Worm (Caenorhabditis elegans) whole organism, late embryonic: ENCODE measurements around the gene prx-12.

Experiments used
- C08G9.2 ChIP-seq: sonication (generic microtip); optimal IDR thresholded peaks from 2 replicates; lab custom pipeline; 2016; ENCODE audit warnings: mild to moderate bottlenecking, missing genetic modification characterization, moderate library complexity, missing compliant biosample characterization
- C38D4.7 ChIP-seq: fragments of 200-800 bp; sonication (Bioruptor generic); optimal IDR thresholded peaks from 2 replicates; lab custom pipeline; 2018; ENCODE audit warnings: mild to moderate bottlenecking, missing genetic modification characterization, moderate library complexity, missing compliant biosample characterization
- K09A11.1 ChIP-seq: sonication (generic microtip); optimal IDR thresholded peaks from 2 replicates; lab custom pipeline; 2017; ENCODE audit warnings: antibody characterized with exemption, mild to moderate bottlenecking, missing genetic modification characterization, missing compliant biosample characterization; ENCODE audit not compliant: insufficient read depth
- ama-1 ChIP-seq: fragments of 150-350 bp; optimal IDR thresholded peaks from 2 replicates; lab custom pipeline; 2014
- ceh-14 ChIP-seq: sonication (generic microtip); optimal IDR thresholded peaks from 2 replicates; lab custom pipeline; 2016; ENCODE audit warnings: missing genotype, missing genetic modification characterization, missing compliant biosample characterization
- ceh-18 ChIP-seq: sonication (generic microtip); optimal IDR thresholded peaks from 2 replicates; lab custom pipeline; 2016; ENCODE audit warnings: missing genetic modification characterization, missing compliant biosample characterization
- ceh-19 ChIP-seq: fragments of 200-800 bp; sonication (Bioruptor generic); optimal IDR thresholded peaks from 2 replicates; lab custom pipeline; 2018; ENCODE audit warnings: mild to moderate bottlenecking, missing genetic modification characterization, missing compliant biosample characterization
- ceh-22 ChIP-seq: sonication (generic microtip); optimal IDR thresholded peaks from 2 replicates; lab custom pipeline; 2017; ENCODE audit warnings: missing biosample characterization, missing genetic modification characterization
- ceh-24 ChIP-seq: sonication (generic microtip); optimal IDR thresholded peaks from 2 replicates; lab custom pipeline; 2016; ENCODE audit warnings: mild to moderate bottlenecking, missing genetic modification characterization, missing compliant biosample characterization
- ceh-30 ChIP-seq: fragments of 150-350 bp; optimal IDR thresholded peaks from 2 replicates; lab custom pipeline; 2014; ENCODE audit warnings: missing biosample characterization, missing genetic modification characterization
- ceh-31 ChIP-seq: sonication (generic microtip); optimal IDR thresholded peaks from 2 replicates; lab custom pipeline; 2016; ENCODE audit warnings: missing genetic modification characterization, missing compliant biosample characterization
- ceh-48 ChIP-seq: sonication (generic microtip); optimal IDR thresholded peaks from 2 replicates; lab custom pipeline; 2016; ENCODE audit warnings: missing genetic modification characterization, inconsistent platforms, missing compliant biosample characterization
- che-1 ChIP-seq: sonication (generic microtip); optimal IDR thresholded peaks from 2 replicates; lab custom pipeline; 2016; ENCODE audit warnings: mild to moderate bottlenecking, missing genetic modification characterization, missing compliant biosample characterization
- dve-1 ChIP-seq: sonication (generic microtip); optimal IDR thresholded peaks from 2 replicates; lab custom pipeline; 2017; ENCODE audit warnings: antibody characterized with exemption, mild to moderate bottlenecking, missing genetic modification characterization, missing compliant biosample characterization
- elt-4 ChIP-seq: sonication (generic microtip); optimal IDR thresholded peaks from 2 replicates; lab custom pipeline; 2016; ENCODE audit warnings: missing genetic modification characterization, missing compliant biosample characterization
- eyg-1 ChIP-seq: sonication (generic microtip); optimal IDR thresholded peaks from 2 replicates; lab custom pipeline; 2016; ENCODE audit warnings: missing genotype, missing genetic modification characterization, missing compliant biosample characterization
- fax-1 ChIP-seq: sonication (generic microtip); optimal IDR thresholded peaks from 2 replicates; lab custom pipeline; 2016; ENCODE audit warnings: missing genotype, missing genetic modification characterization, missing compliant biosample characterization
- fkh-10 ChIP-seq: fragments of 150-350 bp; optimal IDR thresholded peaks from 2 replicates; lab custom pipeline; 2014; ENCODE audit warnings: missing biosample characterization, missing genetic modification reagents, missing genetic modification characterization
- gmeb-2 ChIP-seq: sonication (generic microtip); optimal IDR thresholded peaks from 2 replicates; lab custom pipeline; 2016; ENCODE audit warnings: missing genetic modification characterization, inconsistent platforms, missing compliant biosample characterization
- hlh-30 ChIP-seq: sonication (generic microtip); optimal IDR thresholded peaks from 2 replicates; lab custom pipeline; 2017; ENCODE audit warnings: antibody characterized with exemption, missing genetic modification characterization, missing compliant biosample characterization; ENCODE audit not compliant: insufficient read depth
- lim-6 ChIP-seq: sonication (generic microtip); optimal IDR thresholded peaks from 2 replicates; lab custom pipeline; 2016; ENCODE audit warnings: missing genetic modification characterization, missing compliant biosample characterization
- nfya-1 ChIP-seq: sonication (generic microtip); optimal IDR thresholded peaks from 2 replicates; lab custom pipeline; 2017; ENCODE audit warnings: missing genetic modification characterization, mild to moderate bottlenecking, missing compliant biosample characterization, antibody characterized with exemption, moderate library complexity
- nhr-11 ChIP-seq: fragments of 150-350 bp; optimal IDR thresholded peaks from 2 replicates; lab custom pipeline; 2014; ENCODE audit warnings: missing biosample characterization, missing genetic modification characterization
- nhr-232 ChIP-seq: sonication (generic microtip); optimal IDR thresholded peaks from 2 replicates; lab custom pipeline; 2016; ENCODE audit warnings: missing genetic modification characterization, missing compliant biosample characterization
- npax-4 ChIP-seq: sonication (generic microtip); optimal IDR thresholded peaks from 2 replicates; lab custom pipeline; 2016; ENCODE audit warnings: missing genetic modification characterization, missing compliant biosample characterization
- pat-9 ChIP-seq: fragments of 200-800 bp; sonication (Bioruptor generic); optimal IDR thresholded peaks from 2 replicates; lab custom pipeline; 2018; ENCODE audit warnings: mild to moderate bottlenecking, missing genetic modification characterization, moderate library complexity, missing compliant biosample characterization
- pax-1 ChIP-seq: fragments of 150-350 bp; optimal IDR thresholded peaks from 2 replicates; lab custom pipeline; 2014; ENCODE audit warnings: missing biosample characterization, missing genetic modification characterization
- pha-2 ChIP-seq: sonication (generic microtip); optimal IDR thresholded peaks from 2 replicates; lab custom pipeline; 2017; ENCODE audit warnings: mild to moderate bottlenecking, missing genetic modification characterization, missing compliant biosample characterization
- pha-4 ChIP-seq: fragments of 150-350 bp; optimal IDR thresholded peaks from 2 replicates; lab custom pipeline; 2018; ENCODE audit warnings: missing biosample characterization, missing genetic modification reagents, missing genetic modification characterization
- pqm-1 ChIP-seq: sonication (generic microtip); optimal IDR thresholded peaks from 2 replicates; lab custom pipeline; 2016; ENCODE audit warnings: missing genetic modification characterization, missing compliant biosample characterization
- pros-1 ChIP-seq: fragments of 150-350 bp; optimal IDR thresholded peaks from 2 replicates; lab custom pipeline; 2014; ENCODE audit warnings: missing biosample characterization, missing genetic modification reagents, missing genetic modification characterization
- ref-2 ChIP-seq: sonication (generic microtip); optimal IDR thresholded peaks from 2 replicates; lab custom pipeline; 2016; ENCODE audit warnings: missing genetic modification characterization, missing compliant biosample characterization
- rnt-1 ChIP-seq: sonication (generic microtip); optimal IDR thresholded peaks from 2 replicates; lab custom pipeline; 2016; ENCODE audit warnings: missing genetic modification characterization, missing compliant biosample characterization
- syd-9 ChIP-seq: sonication (generic microtip); optimal IDR thresholded peaks from 2 replicates; lab custom pipeline; 2016; ENCODE audit warnings: mild to moderate bottlenecking, missing genetic modification characterization, moderate library complexity, missing compliant biosample characterization
- tbx-2 ChIP-seq: sonication (generic microtip); optimal IDR thresholded peaks from 2 replicates; lab custom pipeline; 2016; ENCODE audit warnings: missing genetic modification characterization, missing compliant biosample characterization
- unc-42 ChIP-seq: sonication (generic microtip); optimal IDR thresholded peaks from 2 replicates; lab custom pipeline; 2016; ENCODE audit warnings: missing genotype, missing genetic modification characterization, missing compliant biosample characterization
- unc-55 ChIP-seq: sonication (generic microtip); optimal IDR thresholded peaks from 2 replicates; lab custom pipeline; 2017; ENCODE audit warnings: missing biosample characterization, missing genetic modification reagents, missing genetic modification characterization
- zip-5 ChIP-seq: sonication (generic microtip); optimal IDR thresholded peaks from 2 replicates; lab custom pipeline; 2016; ENCODE audit warnings: missing genetic modification characterization, missing compliant biosample characterization

The prx-12 gene

ce11 chrX:11365995-11366394, 27.1 kb upstream of the prx-12 start:
- TF ChIP-seq unc-55 (no peak), ama-1 (lab: Kevin White, UChicago) (no peak), zip-5 (no peak), tbx-2 (tag; lab: Kevin White, UChicago) (no peak), fax-1 (tag; lab: Kevin White, UChicago) (no peak), ref-2 (tag; lab: Kevin White, UChicago) (peak; percentile 10), C38D4.7 (GFP tag; lab: Kevin White, UChicago) (no peak), ceh-48 (tag; lab: Kevin White, UChicago) (peak; percentile 38), pat-9 (tag; lab: Kevin White, UChicago) (no peak)

ce11 chrX:11367087-11367486, 26.0 kb upstream of the prx-12 start:
- TF ChIP-seq pqm-1 (tag; lab: Kevin White, UChicago) (no peak), pros-1 (no peak), ceh-18 (tag; lab: Kevin White, UChicago) (no peak), nfya-1 (tag; lab: Kevin White, UChicago) (no peak), unc-55 (no peak), ama-1 (lab: Kevin White, UChicago) (no peak), npax-4 (tag; lab: Kevin White, UChicago) (no peak), nhr-11 (no peak)

ce11 chrX:11367640-11368039, 25.5 kb upstream of the prx-12 start:
- TF ChIP-seq pat-9 (tag; lab: Kevin White, UChicago) = no peak
- TF ChIP-seq tbx-2 (tag; lab: Kevin White, UChicago) = peak; percentile 25
- TF ChIP-seq unc-55 = peak; percentile 2
- no peak for TF ChIP-seq pha-4 (tag; lab: Kevin White, UChicago)
- no peak for TF ChIP-seq elt-4 (tag; lab: Kevin White, UChicago)
- TF ChIP-seq ref-2 (tag; lab: Kevin White, UChicago) = peak; percentile 26
- TF ChIP-seq unc-42 (tag; lab: Kevin White, UChicago) = peak; percentile 78
- TF ChIP-seq nhr-232 (tag; lab: Kevin White, UChicago) = no peak
- TF ChIP-seq gmeb-2 (tag; lab: Kevin White, UChicago) = no peak
- TF ChIP-seq pax-1 (tag; lab: Kevin White, UChicago) = no peak
- no peak for TF ChIP-seq ceh-14 (tag; lab: Kevin White, UChicago)
- TF ChIP-seq zip-5 = no peak
- TF ChIP-seq ceh-22 (tag; lab: Kevin White, UChicago) = no peak
- TF ChIP-seq ceh-30 = no peak
- TF ChIP-seq ceh-31 (tag; lab: Kevin White, UChicago) = peak; percentile 67
- TF ChIP-seq dve-1 (tag; lab: Kevin White, UChicago) = no peak
- no peak for TF ChIP-seq K09A11.1 (tag; lab: Kevin White, UChicago)
- TF ChIP-seq fkh-10 (GFP tag; lab: Kevin White, UChicago) = no peak
- TF ChIP-seq hlh-30 (tag; lab: Kevin White, UChicago) = no peak
- no peak for TF ChIP-seq C08G9.2 (tag; lab: Kevin White, UChicago)

ce11 chrX:11368417-11368816, 24.7 kb upstream of the prx-12 start, which contains the start of gene ttyh-1:
Gene ttyh-1 (plus strand): TSS chrX:11368717.
- no peak for TF ChIP-seq ceh-24 (tag; lab: Kevin White, UChicago)
- TF ChIP-seq tbx-2 (tag; lab: Kevin White, UChicago) = no peak
- TF ChIP-seq fkh-10 (GFP tag; lab: Kevin White, UChicago) = no peak
- TF ChIP-seq eyg-1 (tag; lab: Kevin White, UChicago) = no peak
- no peak for TF ChIP-seq che-1 (tag; lab: Kevin White, UChicago)
- no peak for TF ChIP-seq pha-2 (tag; lab: Kevin White, UChicago)
- no peak for TF ChIP-seq pax-1 (tag; lab: Kevin White, UChicago)
- no peak for TF ChIP-seq syd-9 (tag; lab: Kevin White, UChicago)
- TF ChIP-seq pqm-1 (tag; lab: Kevin White, UChicago) = no peak
- TF ChIP-seq ceh-19 = no peak
- TF ChIP-seq lim-6 (tag; lab: Kevin White, UChicago) = no peak
- TF ChIP-seq gmeb-2 (tag; lab: Kevin White, UChicago) = no peak
- TF ChIP-seq rnt-1 (tag; lab: Kevin White, UChicago) = no peak
- TF ChIP-seq nhr-11 = no peak
